Worm (Caenorhabditis elegans) whole organism, L4 larva: ENCODE measurements around the gene pan-1.

ENCODE experiments used
- D1046.2 ChIP-seq: fragments of 200-800 bp; sonication (Bioruptor generic); IDR thresholded peaks from 2 replicates; pipeline ENCODE4 v1.3.6; 2022; ENCODE audit warnings: missing genetic modification characterization, missing compliant biosample characterization
- F44E2.7 ChIP-seq: fragments of 200-800 bp; sonication (Bioruptor generic); IDR thresholded peaks from 2 replicates; pipeline ENCODE4 v2.1.2; 2022; ENCODE audit warnings: missing genetic modification characterization, missing compliant biosample characterization
- Y105C5A.15 ChIP-seq: fragments of 200-800 bp; sonication (Bioruptor generic); IDR thresholded peaks from 2 replicates; pipeline ENCODE4 v1.3.6; 2022; ENCODE audit warnings: missing genetic modification characterization, missing compliant biosample characterization
- Y48G9A.11 ChIP-seq: fragments of 200-800 bp; sonication (Bioruptor generic); IDR thresholded peaks from 2 replicates; pipeline ENCODE4 v1.3.6; 2022; ENCODE audit warnings: missing genetic modification reagents, missing genetic modification characterization, missing compliant biosample characterization
- ZK337.2 ChIP-seq: fragments of 200-800 bp; sonication (Bioruptor generic); IDR thresholded peaks from 2 replicates; pipeline ENCODE4 v1.3.6; 2022; ENCODE audit warnings: missing genetic modification reagents, missing genetic modification characterization, missing compliant biosample characterization
- ZK546.5 ChIP-seq, 2 experiments: sonication (generic microtip); optimal IDR thresholded peaks; 2 replicates each; lab custom pipeline; 2017; ENCODE audit warnings: missing biosample characterization in 2 of 2, missing genetic modification characterization in 2 of 2
- aha-1 ChIP-seq: fragments of 150-350 bp; peaks from one replicate; lab custom pipeline; 2014; ENCODE audit warnings: missing biosample characterization, missing genetic modification characterization
- attf-4 ChIP-seq: sonication (generic microtip); optimal IDR thresholded peaks from 3 replicates; lab custom pipeline; 2017; ENCODE audit warnings: missing biosample characterization, missing genetic modification characterization
- ceh-28 ChIP-seq: fragments of 150-350 bp; optimal IDR thresholded peaks from 2 replicates; lab custom pipeline; 2014; ENCODE audit warnings: missing biosample characterization, missing genetic modification reagents, missing genetic modification characterization
- ceh-44 ChIP-seq: fragments of 200-800 bp; sonication (Bioruptor generic); IDR thresholded peaks from 2 replicates; pipeline ENCODE4 v1.3.6; 2022; ENCODE audit warnings: missing genetic modification reagents, missing genetic modification characterization, missing compliant biosample characterization
- ceh-82 ChIP-seq: sonication (generic microtip); optimal IDR thresholded peaks from 2 replicates; lab custom pipeline; 2017; ENCODE audit warnings: missing biosample characterization, missing genetic modification characterization
- ces-1 ChIP-seq: fragments of 150-350 bp; sonication (generic microtip); optimal IDR thresholded peaks from 4 replicates; lab custom pipeline; 2014; ENCODE audit warnings: missing biosample characterization, missing genetic modification reagents, missing genetic modification characterization
- cey-2 ChIP-seq: sonication (generic microtip); optimal IDR thresholded peaks from 3 replicates; lab custom pipeline; 2017; ENCODE audit warnings: missing genetic modification characterization, mild to moderate bottlenecking, missing compliant biosample characterization, antibody characterized with exemption, borderline replicate concordance; ENCODE audit not compliant: insufficient read depth
- ctbp-1 ChIP-seq: fragments of 200-800 bp; sonication (Bioruptor generic); IDR thresholded peaks from 2 replicates; pipeline ENCODE4 v1.3.6; 2022; ENCODE audit warnings: missing genetic modification reagents, missing genetic modification characterization, missing compliant biosample characterization
- daf-8 ChIP-seq: fragments of 200-800 bp; sonication (Bioruptor generic); IDR thresholded peaks from 2 replicates; pipeline ENCODE4 v1.3.6; 2022; ENCODE audit warnings: missing genetic modification characterization, missing compliant biosample characterization
- dmd-6 ChIP-seq: fragments of 200-800 bp; sonication (Bioruptor generic); IDR thresholded peaks from 2 replicates; pipeline ENCODE4 v1.3.6; 2022; ENCODE audit warnings: missing genetic modification reagents, missing genetic modification characterization, missing compliant biosample characterization
- duxl-1 ChIP-seq: sonication (generic microtip); optimal IDR thresholded peaks from 2 replicates; lab custom pipeline; 2016; ENCODE audit warnings: mild to moderate bottlenecking, missing genetic modification characterization, moderate library complexity, missing compliant biosample characterization; ENCODE audit not compliant: poor library complexity
- dve-1 ChIP-seq: sonication (generic microtip); optimal IDR thresholded peaks from 2 replicates; lab custom pipeline; 2017; ENCODE audit warnings: antibody characterized with exemption, mild to moderate bottlenecking, missing genetic modification characterization, missing compliant biosample characterization; ENCODE audit not compliant: insufficient read depth
- hlh-30 ChIP-seq: sonication (generic microtip); optimal IDR thresholded peaks from 2 replicates; lab custom pipeline; 2017; ENCODE audit warnings: antibody characterized with exemption, mild to moderate bottlenecking, missing genetic modification characterization, missing compliant biosample characterization; ENCODE audit not compliant: insufficient read depth
- jun-1 ChIP-seq: fragments of 150-350 bp; optimal IDR thresholded peaks from 2 replicates; lab custom pipeline; 2014; ENCODE audit warnings: missing biosample characterization, missing genetic modification reagents, missing genetic modification characterization
- lim-7 ChIP-seq: fragments of 200-800 bp; sonication (Bioruptor generic); IDR thresholded peaks from 2 replicates; pipeline ENCODE4 v1.3.6; 2022; ENCODE audit warnings: missing genetic modification characterization, missing compliant biosample characterization
- lin-13 ChIP-seq: fragments of 150-350 bp; optimal IDR thresholded peaks from 2 replicates; lab custom pipeline; 2014; ENCODE audit warnings: missing biosample characterization, missing genetic modification reagents, missing genetic modification characterization
- lsy-2 ChIP-seq, 2 experiments: fragments of 150-350 bp in 1 of 2; sonication (generic microtip) in 1 of 2; optimal IDR thresholded peaks; 2 replicates each; lab custom pipeline; 2014 to 2017; ENCODE audit warnings: missing biosample characterization in 2 of 2, missing genetic modification characterization in 2 of 2
- mep-1 ChIP-seq: fragments of 150-350 bp; sonication (generic microtip); optimal IDR thresholded peaks from 3 replicates; lab custom pipeline; 2014; ENCODE audit warnings: missing biosample characterization, missing genetic modification characterization
- mxl-2 ChIP-seq: fragments of 200-800 bp; sonication (Bioruptor generic); conservative IDR thresholded peaks from 2 replicates; pipeline ENCODE4 v1.3.6; 2022; ENCODE audit warnings: missing genetic modification reagents, missing genetic modification characterization, missing compliant biosample characterization
- nhr-10 ChIP-seq: fragments of 150-350 bp; optimal IDR thresholded peaks from 2 replicates; lab custom pipeline; 2014; ENCODE audit warnings: missing biosample characterization, missing genetic modification characterization
- nhr-102 ChIP-seq: sonication (generic microtip); optimal IDR thresholded peaks from 2 replicates; lab custom pipeline; 2016; ENCODE audit warnings: mild to moderate bottlenecking, missing genetic modification characterization, moderate library complexity, missing compliant biosample characterization
- nhr-11 ChIP-seq: fragments of 150-350 bp; optimal IDR thresholded peaks from 2 replicates; lab custom pipeline; 2014; ENCODE audit warnings: missing biosample characterization, missing genetic modification characterization
- nhr-111 ChIP-seq: fragments of 200-800 bp; sonication (Bioruptor generic); optimal IDR thresholded peaks from 2 replicates; lab custom pipeline; 2018; ENCODE audit warnings: mild to moderate bottlenecking, missing genetic modification characterization, missing compliant biosample characterization
- nhr-25 ChIP-seq: sonication (generic microtip); optimal IDR thresholded peaks from 2 replicates; lab custom pipeline; 2017; ENCODE audit warnings: missing genetic modification characterization, mild to moderate bottlenecking, missing compliant biosample characterization, antibody characterized with exemption, moderate library complexity, borderline replicate concordance; ENCODE audit not compliant: insufficient read depth
- nhr-28 ChIP-seq: fragments of 150-350 bp; optimal IDR thresholded peaks from 2 replicates; lab custom pipeline; 2014; ENCODE audit warnings: missing biosample characterization, missing genetic modification characterization
- pha-4 ChIP-seq, 2 experiments: fragments of 150-350 bp in 1 of 2; fragments of 200-800 bp in 1 of 2; sonication (Bioruptor generic) in 1 of 2; IDR thresholded peaks in 1 of 2; optimal IDR thresholded peaks in 1 of 2; 2 replicates each; pipeline versions ENCODE4 v1.3.6 to Lab custom; 2014 to 2022; ENCODE audit warnings: missing genetic modification characterization in 2 of 2, missing genetic modification reagents in 2 of 2, missing biosample characterization in 1 of 2, missing compliant biosample characterization in 1 of 2
- pqm-1 ChIP-seq: sonication (generic microtip); optimal IDR thresholded peaks from 2 replicates; lab custom pipeline; 2017; ENCODE audit warnings: missing biosample characterization, missing genetic modification characterization
- snpc-1.2 ChIP-seq: fragments of 200-800 bp; sonication (Bioruptor generic); IDR thresholded peaks from 2 replicates; pipeline ENCODE4 v1.3.6; 2022; ENCODE audit warnings: missing genetic modification reagents, missing genetic modification characterization, missing compliant biosample characterization
- snpc-4 ChIP-seq: fragments of 150-350 bp; optimal IDR thresholded peaks from 2 replicates; lab custom pipeline; 2014; ENCODE audit warnings: missing biosample characterization, missing genetic modification characterization
- spr-1 ChIP-seq: sonication (generic microtip); optimal IDR thresholded peaks from 2 replicates; lab custom pipeline; 2016; ENCODE audit warnings: mild to moderate bottlenecking, missing genetic modification characterization, missing compliant biosample characterization
- tra-1 ChIP-seq: fragments of 200-800 bp; sonication (Bioruptor generic); IDR thresholded peaks from 2 replicates; pipeline ENCODE4 v1.3.6; 2022; ENCODE audit warnings: missing genetic modification reagents, missing genetic modification characterization, missing compliant biosample characterization
- unc-130 ChIP-seq: sonication (generic microtip); optimal IDR thresholded peaks from 2 replicates; lab custom pipeline; 2016; ENCODE audit warnings: missing genetic modification reagents, missing genetic modification characterization, missing compliant biosample characterization
- zag-1 ChIP-seq: fragments of 150-350 bp; optimal IDR thresholded peaks from 2 replicates; lab custom pipeline; 2014; ENCODE audit warnings: missing biosample characterization, missing genetic modification characterization

pan-1 gene

DNA sequence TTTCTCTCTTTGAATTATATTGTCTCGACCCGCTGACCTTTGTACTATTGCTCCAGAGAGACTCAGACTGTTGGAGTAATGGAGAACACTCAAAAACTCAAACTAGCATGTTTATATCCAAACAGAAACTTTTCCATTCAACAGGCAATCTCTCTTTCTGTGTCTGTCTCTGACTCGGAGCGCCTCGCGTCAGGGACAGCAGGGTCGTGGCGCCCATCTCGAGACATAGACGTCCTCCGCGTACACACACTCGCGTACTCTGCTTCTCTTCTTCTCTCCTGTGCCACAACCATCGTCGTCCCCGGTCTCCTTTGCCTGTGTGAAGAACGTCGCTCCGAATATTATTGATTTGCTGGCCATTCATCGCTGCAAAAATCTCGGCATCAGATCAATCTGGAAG lies 10.6 kb upstream of the pan-1 start (continued):
- TF ChIP-seq Y105C5A.15 (no peak), aha-1 (tag; lab: Kevin White, UChicago) (peak; percentile 97), dmd-6 (GFP tag; lab: Robert Waterston, UW) (peak; percentile 89), ZK337.2 (GFP tag; lab: Robert Waterston, UW) (no peak), jun-1 (tag; lab: Kevin White, UChicago) (no peak), snpc-1.2 (GFP tag; lab: Robert Waterston, UW) (no peak), D1046.2 (GFP tag; lab: Robert Waterston, UW) (no peak), pha-4 (GFP tag; IDR thresholded peaks at IDR 0.05; lab: Robert Waterston, UW) (peak; percentile 58), pha-4 (tag; optimal IDR thresholded peaks at IDR 0.05; lab: Kevin White, UChicago) (no peak), daf-8 (GFP tag; lab: Robert Waterston, UW) (no peak), nhr-10 (no peak), snpc-4 (tag; lab: Kevin White, UChicago) (no peak), unc-130 (GFP tag; lab: Kevin White, UChicago) (no peak), ceh-28 (tag; lab: Kevin White, UChicago) (peak; percentile 38), nhr-25 (tag; lab: Kevin White, UChicago) (peak; percentile 64), hlh-30 (tag; lab: Kevin White, UChicago) (peak; percentile 93), nhr-11 (tag; lab: Kevin White, UChicago) (peak; percentile 83), Y48G9A.11 (GFP tag; lab: Robert Waterston, UW) (no peak), attf-4 (tag; lab: Kevin White, UChicago) (no peak), lin-13 (GFP tag; lab: Kevin White, UChicago) (peak; percentile 74), ZK546.5 (tag; optimal IDR thresholded peaks at IDR 0.05; lab: Kevin White, UChicago) (no peak), lim-7 (GFP tag; lab: Robert Waterston, UW) (no peak), mep-1 (peak; percentile 89), mxl-2 (GFP tag; lab: Robert Waterston, UW) (no peak), ctbp-1 (peak; percentile 65; the same call in 1 of the 2 replicates), nhr-102 (tag; lab: Kevin White, UChicago) (no peak), nhr-111 (no peak), cey-2 (tag; lab: Kevin White, UChicago) (no peak), ces-1 (GFP tag; lab: Kevin White, UChicago) (no peak), ceh-82 (tag; lab: Kevin White, UChicago) (no peak), F44E2.7 (GFP tag; lab: Robert Waterston, UW) (no peak), ceh-44 (GFP tag; lab: Robert Waterston, UW) (0 out of 2 replicates have a peak, but pooled peaks have one; percentile 17)

DNA sequence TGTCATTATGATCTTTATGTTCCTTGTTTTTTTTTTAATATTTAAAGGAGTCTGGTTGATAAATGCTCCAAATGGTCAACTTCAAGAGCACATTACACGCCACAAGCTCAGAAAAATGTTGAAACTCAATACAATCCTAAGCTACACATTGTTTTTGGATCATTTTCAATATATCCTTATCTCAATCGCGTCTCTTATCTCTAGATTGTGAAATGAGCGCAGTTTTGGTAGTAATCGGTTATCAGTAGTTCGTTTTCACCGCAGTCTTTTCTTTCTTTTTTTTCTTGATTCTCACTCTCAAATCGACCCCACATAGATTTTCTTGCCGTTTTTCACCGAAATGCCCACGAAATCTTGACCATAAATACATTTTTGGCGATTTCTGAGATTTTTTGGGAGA lies 9.7 kb upstream of the pan-1 start:
- TF ChIP-seq lsy-2 (tag; optimal IDR thresholded peaks at IDR 0.05; lab: Kevin White, UChicago) (no peak), spr-1 (no peak), nhr-28 (tag; lab: Kevin White, UChicago) (peak; percentile 4), F44E2.7 (GFP tag; lab: Robert Waterston, UW) (no peak), aha-1 (tag; lab: Kevin White, UChicago) (peak; percentile 33), tra-1 (GFP tag; lab: Robert Waterston, UW) (no peak), cey-2 (tag; lab: Kevin White, UChicago) (no peak), duxl-1 (tag; lab: Kevin White, UChicago) (no peak), lin-13 (GFP tag; lab: Kevin White, UChicago) (no peak), dve-1 (tag; lab: Kevin White, UChicago) (peak; percentile 6), nhr-102 (tag; lab: Kevin White, UChicago) (no peak), pqm-1 (tag; lab: Kevin White, UChicago) (peak; percentile 38), zag-1 (tag; lab: Kevin White, UChicago) (no peak)
